Fruit fly (Drosophila melanogaster) whole organism, pupa: ENCODE measurements around the gene CG13643.

Experiments used
- CG10348 ChIP-seq: fragments of 200-800 bp; sonication (Bioruptor generic); IDR thresholded peaks from 2 replicates; pipeline ENCODE4 v1.3.6; 2022; ENCODE audit warnings: missing biosample characterization, missing genetic modification characterization
- CG13204 ChIP-seq: fragments of 200-800 bp; sonication (Bioruptor generic); optimal IDR thresholded peaks from 2 replicates; lab custom pipeline; 2018; ENCODE audit warnings: missing biosample characterization, mild to moderate bottlenecking, missing genetic modification characterization, moderate library complexity
- CG14655 ChIP-seq: fragments of 200-800 bp; sonication (Bioruptor generic); optimal IDR thresholded peaks from 3 replicates; lab custom pipeline; 2017; ENCODE audit warnings: mild to moderate bottlenecking, missing biosample characterization, missing genetic modification reagents, missing genetic modification characterization
- CG15710 ChIP-seq: fragments of 200-800 bp; sonication (Bioruptor generic); optimal IDR thresholded peaks from 2 replicates; lab custom pipeline; 2018; ENCODE audit warnings: missing biosample characterization, mild to moderate bottlenecking, missing genetic modification characterization, moderate library complexity
- CG17806 ChIP-seq: fragments of 200-800 bp; sonication (Bioruptor generic); optimal IDR thresholded peaks from 2 replicates; lab custom pipeline; 2018; ENCODE audit warnings: missing biosample characterization, mild to moderate bottlenecking, missing genetic modification characterization, moderate library complexity
- CG32121 ChIP-seq: fragments of 200-800 bp; sonication (Bioruptor generic); IDR thresholded peaks from 2 replicates; pipeline ENCODE4 v1.3.6; 2022; ENCODE audit warnings: missing biosample characterization, missing genetic modification characterization
- CG34367 ChIP-seq: fragments of 200-800 bp; sonication (Bioruptor generic); optimal IDR thresholded peaks from 2 replicates; lab custom pipeline; 2018; ENCODE audit warnings: missing biosample characterization, mild to moderate bottlenecking, missing genetic modification characterization
- EcR ChIP-seq: fragments of 200-800 bp; sonication (Bioruptor generic); optimal IDR thresholded peaks from 3 replicates; lab custom pipeline; 2019; ENCODE audit warnings: missing biosample characterization, missing genetic modification characterization, mild to moderate bottlenecking, moderate library complexity, missing genetic modification reagents
- Pif1B ChIP-seq: fragments of 200-800 bp; sonication (Bioruptor generic); optimal IDR thresholded peaks from 3 replicates; lab custom pipeline; 2016; ENCODE audit warnings: missing biosample characterization, missing genetic modification characterization
- gl ChIP-seq: fragments of 200-800 bp; sonication (Bioruptor generic); optimal IDR thresholded peaks from 2 replicates; lab custom pipeline; 2018; ENCODE audit warnings: missing biosample characterization, mild to moderate bottlenecking, missing genetic modification characterization

- TF ChIP-seq CG32121 (GFP tag; lab: Robert Waterston, UW) (no peak), CG17806 (no peak), CG10348 (GFP tag; lab: Robert Waterston, UW) (no peak), CG34367 (tag; lab: Kevin White, UChicago) (no peak), EcR (GFP tag; lab: Kevin White, UChicago) (no peak), CG15710 (no peak), gl (no peak), Pif1B (GFP tag; lab: Kevin White, UChicago) (no peak), CG14655 (GFP tag; lab: Kevin White, UChicago) (no peak), CG13204 (GFP tag; lab: Kevin White, UChicago) (no peak)
These were observed 39.4 kb upstream of the CG13643 start, which contains the start of the genes ssh and Nmnat for dm6 chr3R:24944920-24945853.
